Worm (Caenorhabditis elegans) whole organism, mixed stage, embryonic: Measurements from ENCODE around the gene scl-11.

Experiments
- nhr-237 ChIP-seq: fragments of 150-350 bp; optimal IDR thresholded peaks from 2 replicates; lab custom pipeline; 2014; ENCODE audit warnings: missing biosample characterization, missing genetic modification characterization
- nhr-28 ChIP-seq: fragments of 150-350 bp; optimal IDR thresholded peaks from 2 replicates; lab custom pipeline; 2014; ENCODE audit warnings: missing biosample characterization, missing genetic modification characterization

- no peak for TF ChIP-seq nhr-237 (tag; lab: Kevin White, UChicago)
- no peak for TF ChIP-seq nhr-28 (tag; lab: Kevin White, UChicago)
Observed at ce11 chrIV:13071445-13071844, 20.3 kb downstream of the scl-11 start, which contains the start of gene scl-8.
